Worm (Caenorhabditis elegans) whole organism, late embryonic: ENCODE data around the gene skat-1.

ENCODE experiments used
- F13H6.1 ChIP-seq: sonication (generic microtip); optimal IDR thresholded peaks from 2 replicates; lab custom pipeline; 2016; ENCODE audit warnings: missing genetic modification characterization, missing compliant biosample characterization
- K02D7.2 ChIP-seq: sonication (generic microtip); optimal IDR thresholded peaks from 2 replicates; lab custom pipeline; 2017; ENCODE audit warnings: mild to moderate bottlenecking, missing genetic modification characterization, missing compliant biosample characterization
- K09A11.1 ChIP-seq: sonication (generic microtip); optimal IDR thresholded peaks from 2 replicates; lab custom pipeline; 2017; ENCODE audit warnings: antibody characterized with exemption, mild to moderate bottlenecking, missing genetic modification characterization, missing compliant biosample characterization; ENCODE audit not compliant: insufficient read depth
- T23F11.4 ChIP-seq: fragments of 200-800 bp; sonication (Bioruptor generic); optimal IDR thresholded peaks from 2 replicates; lab custom pipeline; 2018; ENCODE audit warnings: mild to moderate bottlenecking, missing genetic modification characterization, missing compliant biosample characterization
- Y22D7AL.16 ChIP-seq: sonication (generic microtip); optimal IDR thresholded peaks from 2 replicates; lab custom pipeline; 2016; ENCODE audit warnings: missing genetic modification characterization, missing compliant biosample characterization
- ceh-14 ChIP-seq: sonication (generic microtip); optimal IDR thresholded peaks from 2 replicates; lab custom pipeline; 2016; ENCODE audit warnings: missing genotype, missing genetic modification characterization, missing compliant biosample characterization
- ceh-18 ChIP-seq: sonication (generic microtip); optimal IDR thresholded peaks from 2 replicates; lab custom pipeline; 2016; ENCODE audit warnings: missing genetic modification characterization, missing compliant biosample characterization
- ceh-2 ChIP-seq: sonication (generic microtip); optimal IDR thresholded peaks from 2 replicates; lab custom pipeline; 2016; ENCODE audit warnings: missing genotype, missing genetic modification characterization, missing compliant biosample characterization
- ceh-22 ChIP-seq: sonication (generic microtip); optimal IDR thresholded peaks from 2 replicates; lab custom pipeline; 2017; ENCODE audit warnings: missing biosample characterization, missing genetic modification characterization
- ceh-45 ChIP-seq: fragments of 200-800 bp; sonication (Bioruptor generic); IDR thresholded peaks from 2 replicates; pipeline ENCODE4 v1.3.6; 2022; ENCODE audit warnings: missing genetic modification reagents, missing genetic modification characterization, missing compliant biosample characterization
- ceh-48 ChIP-seq: sonication (generic microtip); optimal IDR thresholded peaks from 2 replicates; lab custom pipeline; 2016; ENCODE audit warnings: missing genetic modification characterization, inconsistent platforms, missing compliant biosample characterization
- ceh-6 ChIP-seq: fragments of 200-800 bp; sonication (Bioruptor generic); optimal IDR thresholded peaks from 2 replicates; lab custom pipeline; 2018; ENCODE audit warnings: mild to moderate bottlenecking, missing genetic modification characterization, missing compliant biosample characterization
- che-1 ChIP-seq: sonication (generic microtip); optimal IDR thresholded peaks from 2 replicates; lab custom pipeline; 2016; ENCODE audit warnings: mild to moderate bottlenecking, missing genetic modification characterization, missing compliant biosample characterization
- dmd-4 ChIP-seq: sonication (generic microtip); optimal IDR thresholded peaks from 2 replicates; lab custom pipeline; 2016; ENCODE audit warnings: borderline replicate concordance, missing genetic modification characterization, missing compliant biosample characterization
- elt-2 ChIP-seq: sonication (generic microtip); optimal IDR thresholded peaks from 2 replicates; lab custom pipeline; 2016; ENCODE audit warnings: missing genetic modification reagents, missing genetic modification characterization, missing compliant biosample characterization
- elt-4 ChIP-seq: sonication (generic microtip); optimal IDR thresholded peaks from 2 replicates; lab custom pipeline; 2016; ENCODE audit warnings: missing genetic modification characterization, missing compliant biosample characterization
- ets-4 ChIP-seq: sonication (generic microtip); optimal IDR thresholded peaks from 2 replicates; lab custom pipeline; 2016; ENCODE audit warnings: missing genetic modification characterization, missing compliant biosample characterization
- eyg-1 ChIP-seq: sonication (generic microtip); optimal IDR thresholded peaks from 2 replicates; lab custom pipeline; 2016; ENCODE audit warnings: missing genotype, missing genetic modification characterization, missing compliant biosample characterization
- fkh-10 ChIP-seq: fragments of 150-350 bp; optimal IDR thresholded peaks from 2 replicates; lab custom pipeline; 2014; ENCODE audit warnings: missing biosample characterization, missing genetic modification reagents, missing genetic modification characterization
- fkh-6 ChIP-seq: sonication (generic microtip); optimal IDR thresholded peaks from 2 replicates; lab custom pipeline; 2016; ENCODE audit warnings: missing genetic modification characterization, missing compliant biosample characterization
- gmeb-2 ChIP-seq: sonication (generic microtip); optimal IDR thresholded peaks from 2 replicates; lab custom pipeline; 2016; ENCODE audit warnings: missing genetic modification characterization, inconsistent platforms, missing compliant biosample characterization
- hlh-13 ChIP-seq: fragments of 200-800 bp; sonication (Bioruptor generic); optimal IDR thresholded peaks from 2 replicates; lab custom pipeline; 2018; ENCODE audit warnings: mild to moderate bottlenecking, missing genetic modification characterization, missing compliant biosample characterization
- hlh-6 ChIP-seq: sonication (generic microtip); optimal IDR thresholded peaks from 2 replicates; lab custom pipeline; 2016; ENCODE audit warnings: missing genotype, missing genetic modification characterization, missing compliant biosample characterization
- hlh-8 ChIP-seq: sonication (generic microtip); optimal IDR thresholded peaks from 2 replicates; lab custom pipeline; 2016; ENCODE audit warnings: missing genotype, missing genetic modification characterization, missing compliant biosample characterization
- lin-11 ChIP-seq: fragments of 200-800 bp; sonication (Bioruptor generic); optimal IDR thresholded peaks from 2 replicates; lab custom pipeline; 2018; ENCODE audit warnings: mild to moderate bottlenecking, missing genetic modification characterization, missing compliant biosample characterization
- madf-2 ChIP-seq: sonication (generic microtip); optimal IDR thresholded peaks from 2 replicates; lab custom pipeline; 2017; ENCODE audit warnings: missing genetic modification characterization, missing compliant biosample characterization
- mec-3 ChIP-seq: sonication (generic microtip); optimal IDR thresholded peaks from 2 replicates; lab custom pipeline; 2016; ENCODE audit warnings: borderline replicate concordance, missing genetic modification characterization, missing compliant biosample characterization
- nfya-1 ChIP-seq: sonication (generic microtip); optimal IDR thresholded peaks from 2 replicates; lab custom pipeline; 2017; ENCODE audit warnings: missing genetic modification characterization, mild to moderate bottlenecking, missing compliant biosample characterization, antibody characterized with exemption, moderate library complexity
- nhr-11 ChIP-seq: fragments of 150-350 bp; optimal IDR thresholded peaks from 2 replicates; lab custom pipeline; 2014; ENCODE audit warnings: missing biosample characterization, missing genetic modification characterization
- nhr-232 ChIP-seq: sonication (generic microtip); optimal IDR thresholded peaks from 2 replicates; lab custom pipeline; 2016; ENCODE audit warnings: missing genetic modification characterization, missing compliant biosample characterization
- npax-4 ChIP-seq: sonication (generic microtip); optimal IDR thresholded peaks from 2 replicates; lab custom pipeline; 2016; ENCODE audit warnings: missing genetic modification characterization, missing compliant biosample characterization
- pax-1 ChIP-seq: fragments of 150-350 bp; optimal IDR thresholded peaks from 2 replicates; lab custom pipeline; 2014; ENCODE audit warnings: missing biosample characterization, missing genetic modification characterization
- pha-2 ChIP-seq: sonication (generic microtip); optimal IDR thresholded peaks from 2 replicates; lab custom pipeline; 2017; ENCODE audit warnings: mild to moderate bottlenecking, missing genetic modification characterization, missing compliant biosample characterization
- pros-1 ChIP-seq: fragments of 150-350 bp; optimal IDR thresholded peaks from 2 replicates; lab custom pipeline; 2014; ENCODE audit warnings: missing biosample characterization, missing genetic modification reagents, missing genetic modification characterization
- rnt-1 ChIP-seq: sonication (generic microtip); optimal IDR thresholded peaks from 2 replicates; lab custom pipeline; 2016; ENCODE audit warnings: missing genetic modification characterization, missing compliant biosample characterization
- sox-2 ChIP-seq: fragments of 200-800 bp; sonication (Bioruptor generic); IDR thresholded peaks from 2 replicates; pipeline ENCODE4 v1.3.6; 2022; ENCODE audit warnings: missing genetic modification reagents, missing genetic modification characterization, missing compliant biosample characterization
- sox-4 ChIP-seq: sonication (generic microtip); optimal IDR thresholded peaks from 2 replicates; lab custom pipeline; 2017; ENCODE audit warnings: mild to moderate bottlenecking, missing genetic modification characterization, inconsistent platforms, missing compliant biosample characterization
- syd-9 ChIP-seq: sonication (generic microtip); optimal IDR thresholded peaks from 2 replicates; lab custom pipeline; 2016; ENCODE audit warnings: mild to moderate bottlenecking, missing genetic modification characterization, moderate library complexity, missing compliant biosample characterization
- tbx-2 ChIP-seq: sonication (generic microtip); optimal IDR thresholded peaks from 2 replicates; lab custom pipeline; 2016; ENCODE audit warnings: missing genetic modification characterization, missing compliant biosample characterization
- unc-42 ChIP-seq: sonication (generic microtip); optimal IDR thresholded peaks from 2 replicates; lab custom pipeline; 2016; ENCODE audit warnings: missing genotype, missing genetic modification characterization, missing compliant biosample characterization

skat-1 gene

ce11 chrIII:8996686-8997085 lies at the start of gene skat-1:
TSS of gene skat-1 (minus strand) at chrIII:8996786.
- TF ChIP-seq unc-42 (no peak), sox-2 (GFP tag; lab: Robert Waterston, UW) (no peak), rnt-1 (tag; lab: Kevin White, UChicago) (no peak), ceh-14 (tag; lab: Kevin White, UChicago) (no peak), hlh-13 (GFP tag; lab: Kevin White, UChicago) (no peak), nhr-11 (no peak), F13H6.1 (tag; lab: Kevin White, UChicago) (no peak), sox-4 (tag; lab: Kevin White, UChicago) (no peak)

- TF ChIP-seq elt-2 (tag; lab: Kevin White, UChicago) (no peak), npax-4 (tag; lab: Kevin White, UChicago) (no peak), pros-1 (tag; lab: Kevin White, UChicago) (no peak), nhr-232 (no peak), nfya-1 (tag; lab: Kevin White, UChicago) (no peak), ceh-2 (tag; lab: Kevin White, UChicago) (no peak), eyg-1 (tag; lab: Kevin White, UChicago) (no peak), ceh-6 (GFP tag; lab: Kevin White, UChicago) (no peak), elt-4 (tag; lab: Kevin White, UChicago) (no peak), ceh-18 (tag; lab: Kevin White, UChicago) (no peak), ets-4 (tag; lab: Kevin White, UChicago) (no peak), fkh-10 (GFP tag; lab: Kevin White, UChicago) (no peak), hlh-6 (tag; lab: Kevin White, UChicago) (no peak), K09A11.1 (tag; lab: Kevin White, UChicago) (no peak), ceh-48 (tag; lab: Kevin White, UChicago) (no peak)
- TF ChIP-seq, all 69 proteins: peak for 0
Measured at ce11 chrIII:9045838-9046237, 49.3 kb upstream of the skat-1 start, which contains the start of gene R107.2. TSS of gene R107.2 (minus strand) at chrIII:9045938.

ce11 chrIII:9043200-9043599 lies 46.6 kb upstream of the skat-1 start, which contains the start of gene nac-2:
TSS of gene nac-2 (minus strand) at chrIII:9043300.
- TF ChIP-seq sox-4 (tag; lab: Kevin White, UChicago), result no peak
- TF ChIP-seq T23F11.4 (GFP tag; lab: Kevin White, UChicago), result no peak
- TF ChIP-seq tbx-2 (tag; lab: Kevin White, UChicago), result no peak
- no peak for TF ChIP-seq dmd-4 (tag; lab: Kevin White, UChicago)
- TF ChIP-seq ceh-45 (GFP tag; lab: Robert Waterston, UW), result no peak
- no peak for TF ChIP-seq mec-3 (tag; lab: Kevin White, UChicago)
- TF ChIP-seq gmeb-2 (tag; lab: Kevin White, UChicago), result no peak
- TF ChIP-seq pha-2 (tag; lab: Kevin White, UChicago), result no peak
- no peak for TF ChIP-seq rnt-1 (tag; lab: Kevin White, UChicago)
- TF ChIP-seq fkh-6, result no peak
- TF ChIP-seq ceh-22 (tag; lab: Kevin White, UChicago), result no peak
- TF ChIP-seq syd-9 (tag; lab: Kevin White, UChicago), result no peak
- no peak for TF ChIP-seq pax-1
- TF ChIP-seq hlh-8 (tag; lab: Kevin White, UChicago), result no peak
- no peak for TF ChIP-seq lin-11

- TF ChIP-seq Y22D7AL.16, result no peak
- TF ChIP-seq madf-2 (tag; lab: Kevin White, UChicago), result no peak
- TF ChIP-seq che-1 (tag; lab: Kevin White, UChicago), result no peak
- no peak for TF ChIP-seq hlh-6 (tag; lab: Kevin White, UChicago)
- TF ChIP-seq K02D7.2 (tag; lab: Kevin White, UChicago), result no peak
- no peak for TF ChIP-seq elt-2 (tag; lab: Kevin White, UChicago)
- no peak for TF ChIP-seq ceh-48 (tag; lab: Kevin White, UChicago)
Measured at ce11 chrIII:9037658-9038057, 41.1 kb upstream of the skat-1 start, which contains the start of gene R107.9. TSS of gene R107.9 (plus strand) at chrIII:9037958.
